Fruit fly (Drosophila melanogaster) Kc167 (cell line): ENCODE data around the gene TyrR.

Experiments used
- Myc ChIP-seq: fragments of >200 bp; optimal IDR thresholded peaks from 2 replicates; lab custom pipeline; 2017; ENCODE audit warnings: missing external identifiers
- Sin3A ChIP-seq: fragments of >200 bp; optimal IDR thresholded peaks from 2 replicates; lab custom pipeline; 2018; ENCODE audit warnings: missing external identifiers
- h ChIP-seq: fragments of >200 bp; optimal IDR thresholded peaks from 3 replicates; lab custom pipeline; 2018; ENCODE audit warnings: missing external identifiers
- insv ChIP-seq: fragments of >200 bp; optimal IDR thresholded peaks from 3 replicates; lab custom pipeline; 2018; ENCODE audit warnings: missing external identifiers
- psq ChIP-seq: fragments of >200 bp; optimal IDR thresholded peaks from 2 replicates; lab custom pipeline; 2017; ENCODE audit warnings: missing external identifiers
- ttk ChIP-seq: sonication (Bioruptor generic); optimal IDR thresholded peaks from 2 replicates; lab custom pipeline; 2017; ENCODE audit warnings: missing external identifiers

TyrR gene

DNA sequence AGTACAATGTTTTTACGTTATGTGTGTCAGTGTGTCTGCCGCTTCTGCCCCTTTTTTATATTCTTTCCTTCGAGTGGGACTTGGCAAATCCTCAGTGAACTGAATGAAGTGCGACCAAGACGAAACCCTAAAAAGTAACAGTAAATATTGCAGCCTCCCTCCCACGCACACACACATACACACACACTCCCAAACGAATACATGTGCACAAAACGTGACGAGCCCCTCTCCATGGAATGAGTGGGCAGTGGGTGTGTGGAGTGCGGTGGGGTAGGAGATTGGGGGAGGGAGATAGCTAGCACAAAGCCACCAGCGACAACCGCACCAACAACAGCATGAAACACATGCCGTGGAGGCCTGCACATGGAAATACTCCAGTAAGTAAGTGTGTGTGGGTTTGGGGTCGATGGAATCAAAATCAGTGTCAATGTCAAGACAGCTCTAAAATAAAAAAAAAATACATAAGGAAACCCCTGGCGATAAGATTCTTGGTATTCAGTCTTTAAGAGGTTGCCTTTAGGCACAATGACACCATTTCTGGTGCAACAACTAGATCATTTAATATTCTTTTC, 48.1 kb downstream of the TyrR start:
- TF ChIP-seq ttk (lab: Kevin White, UChicago): no peak
- no peak for TF ChIP-seq insv (lab: Kevin White, UChicago)
- TF ChIP-seq psq (lab: Kevin White, UChicago): no peak
- TF ChIP-seq h (lab: Kevin White, UChicago): no peak
- TF ChIP-seq Myc: no peak
- TF ChIP-seq Sin3A (lab: Kevin White, UChicago): no peak

DNA sequence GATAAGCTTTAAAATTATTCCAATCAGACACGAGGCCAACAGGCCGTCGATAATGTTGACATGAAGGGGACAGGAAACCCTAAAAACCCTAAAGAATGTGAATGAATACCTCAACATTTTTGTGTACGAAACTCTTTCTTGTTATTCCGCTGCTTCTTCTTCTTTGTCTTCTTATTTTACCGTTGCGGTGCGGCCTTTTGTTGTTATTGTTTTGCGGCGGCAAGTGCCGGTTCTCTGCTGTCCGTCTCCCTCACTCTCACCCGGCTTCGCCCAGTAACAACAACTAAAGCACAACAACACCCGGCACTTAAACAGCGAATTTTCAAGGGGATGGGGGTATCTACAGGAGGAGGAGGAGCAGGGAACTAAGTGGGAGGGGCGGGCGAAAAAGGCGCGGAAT, 48.6 kb downstream of the TyrR start:
- TF ChIP-seq Myc: no peak
- TF ChIP-seq ttk (lab: Kevin White, UChicago): no peak
- TF ChIP-seq Sin3A (lab: Kevin White, UChicago): no peak

DNA sequence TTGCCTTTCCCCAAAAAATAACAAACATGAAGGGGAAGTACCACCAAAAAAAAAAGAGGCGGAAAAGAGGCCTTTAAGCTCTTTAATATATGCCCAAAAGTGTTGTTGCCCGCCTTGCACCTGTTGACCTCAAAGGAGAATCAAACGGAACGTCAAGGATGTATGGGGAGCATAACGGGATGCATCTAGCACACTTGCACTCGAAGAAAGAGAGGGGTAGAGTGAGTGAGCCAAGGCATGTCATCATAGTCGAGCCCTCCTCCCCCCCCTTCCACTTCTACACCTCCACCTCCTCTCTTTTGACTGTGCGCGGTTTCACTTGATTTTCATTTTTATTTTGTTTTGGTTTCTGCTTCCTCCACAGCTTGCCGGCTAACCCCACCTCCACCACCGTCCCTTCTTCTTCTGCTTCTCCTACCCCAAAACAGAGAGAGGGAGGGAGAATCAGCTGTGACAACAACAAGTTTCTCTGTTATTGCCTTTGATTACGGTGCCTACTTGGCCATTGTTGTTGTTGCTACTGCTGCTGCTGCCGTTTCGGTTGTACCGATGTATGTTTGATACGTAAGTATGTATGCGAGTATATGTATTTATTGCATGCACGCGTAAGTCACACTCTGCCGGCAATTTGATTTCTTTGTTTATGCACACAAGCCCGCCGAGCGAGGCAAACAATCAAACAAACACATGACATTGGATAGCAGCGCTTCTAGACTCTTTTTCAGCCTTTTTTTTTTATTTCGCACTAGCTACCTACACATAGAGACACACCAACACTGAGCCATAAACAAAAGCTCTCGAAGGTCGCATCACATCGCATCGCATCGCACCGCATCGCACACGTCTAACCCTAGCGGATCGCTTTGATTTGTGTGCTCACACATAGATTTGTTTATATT, 50.1 kb downstream of the TyrR start:
- TF ChIP-seq psq (lab: Kevin White, UChicago) (no peak), Myc (no peak), ttk (lab: Kevin White, UChicago) (no peak), Sin3A (lab: Kevin White, UChicago) (no peak), insv (lab: Kevin White, UChicago) (no peak), h (lab: Kevin White, UChicago) (no peak)

DNA sequence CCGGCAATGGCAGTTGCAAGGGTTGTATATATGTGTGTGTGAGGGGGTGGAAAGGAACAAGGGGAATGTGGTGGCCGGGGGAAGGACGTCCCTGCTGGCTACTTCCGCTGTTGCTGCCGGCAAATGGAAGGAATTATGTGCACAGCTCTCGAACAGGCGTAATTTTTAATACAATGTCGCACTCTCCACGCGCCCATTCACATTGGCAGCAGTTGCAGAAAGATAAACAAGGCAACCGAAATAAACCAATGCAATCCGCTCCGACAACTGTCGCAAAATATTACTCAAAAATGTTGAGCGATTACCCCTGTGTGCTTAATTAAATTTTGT, 51.4 kb downstream of the TyrR start:
- TF ChIP-seq Sin3A (lab: Kevin White, UChicago) (no peak), h (lab: Kevin White, UChicago) (no peak), psq (lab: Kevin White, UChicago) (no peak), ttk (lab: Kevin White, UChicago) (no peak), insv (lab: Kevin White, UChicago) (no peak), Myc (no peak)

DNA sequence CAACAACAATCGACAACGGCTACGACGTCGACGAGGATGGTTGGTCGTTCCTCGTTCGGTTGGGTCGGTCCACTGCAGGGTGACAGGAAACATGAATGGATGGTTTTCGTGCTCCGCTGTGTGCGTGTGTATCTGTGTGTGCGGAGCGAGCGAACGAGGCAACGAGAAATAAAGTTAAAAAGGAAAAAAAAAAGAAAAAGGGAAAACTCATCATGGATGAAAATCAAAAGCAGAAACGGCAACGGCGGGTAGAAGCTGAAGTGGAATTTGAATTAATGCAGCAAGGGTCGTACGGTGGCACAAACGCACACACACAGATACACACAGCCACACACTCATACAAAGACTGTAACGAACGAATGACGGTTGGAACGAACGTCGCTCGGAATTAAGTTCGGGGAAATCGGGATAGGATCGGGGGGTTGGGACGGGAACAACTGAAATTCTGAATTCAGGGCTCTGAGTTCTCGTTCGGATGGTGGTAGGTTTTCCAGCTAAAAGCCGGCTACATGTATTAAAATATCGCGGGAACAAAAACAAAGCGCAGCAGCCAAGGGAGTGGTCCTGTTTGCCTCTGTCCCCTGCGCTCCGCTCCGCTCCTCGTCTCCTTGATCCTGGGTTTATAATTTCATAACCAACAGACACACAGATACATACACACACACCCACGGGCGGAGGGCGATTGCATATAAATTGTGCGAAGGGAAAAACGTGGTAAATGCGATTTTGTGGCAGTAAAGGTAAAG, 51.9 kb downstream of the TyrR start:
- TF ChIP-seq insv (lab: Kevin White, UChicago) (no peak), Sin3A (lab: Kevin White, UChicago) (no peak), ttk (lab: Kevin White, UChicago) (no peak), Myc (no peak), h (lab: Kevin White, UChicago) (no peak), psq (lab: Kevin White, UChicago) (no peak)

DNA sequence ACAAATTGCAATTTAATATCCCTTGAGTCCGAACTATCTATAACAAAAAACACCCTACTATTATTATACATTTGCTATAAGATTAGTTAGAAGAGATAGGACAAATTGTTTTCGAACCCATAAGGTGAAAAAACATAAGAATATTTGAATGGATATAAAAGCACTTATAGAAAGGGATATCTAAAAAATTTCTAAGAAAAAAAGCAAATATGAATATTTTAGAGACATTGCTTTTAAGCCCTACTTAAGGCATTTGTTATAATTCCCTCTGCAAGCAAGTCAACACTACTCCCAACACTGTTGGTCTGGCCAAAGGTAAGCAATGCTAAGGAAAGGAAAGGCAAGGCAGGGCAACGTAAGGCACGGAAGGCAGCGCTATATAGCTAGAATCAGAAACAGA, 52.6 kb downstream of the TyrR start:
- TF ChIP-seq Sin3A (lab: Kevin White, UChicago) (no peak), ttk (lab: Kevin White, UChicago) (no peak), psq (lab: Kevin White, UChicago) (no peak), h (lab: Kevin White, UChicago) (no peak), insv (lab: Kevin White, UChicago) (no peak), Myc (no peak)

DNA sequence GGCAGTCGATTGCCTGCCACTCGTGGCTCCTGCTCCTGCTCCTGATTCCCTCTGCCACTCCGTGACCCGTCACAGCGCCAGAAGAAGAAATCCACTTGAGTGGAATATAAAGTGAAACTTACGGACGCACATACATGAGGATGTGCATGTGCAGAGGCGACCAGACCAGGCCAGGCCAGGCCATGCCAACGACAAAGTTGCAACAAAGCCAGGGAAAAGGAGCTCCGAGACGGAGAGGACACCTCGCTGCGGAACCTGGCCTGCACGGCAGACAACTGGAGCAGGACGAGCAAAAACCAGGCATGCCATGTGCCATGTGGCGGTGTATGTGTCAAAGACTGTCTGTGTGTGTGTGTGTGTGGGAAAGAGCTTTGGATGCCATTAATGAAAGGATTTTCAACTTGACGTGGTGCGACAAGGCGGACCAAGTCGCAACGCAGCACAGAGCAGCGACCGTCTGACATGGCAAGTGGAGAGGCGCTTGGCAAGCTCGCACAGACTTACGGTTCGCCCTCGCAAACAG, 53.3 kb downstream of the TyrR start:
- TF ChIP-seq ttk (lab: Kevin White, UChicago) (no peak), insv (lab: Kevin White, UChicago) (no peak), Myc (no peak), h (lab: Kevin White, UChicago) (no peak), Sin3A (lab: Kevin White, UChicago) (no peak), psq (lab: Kevin White, UChicago) (no peak)

DNA sequence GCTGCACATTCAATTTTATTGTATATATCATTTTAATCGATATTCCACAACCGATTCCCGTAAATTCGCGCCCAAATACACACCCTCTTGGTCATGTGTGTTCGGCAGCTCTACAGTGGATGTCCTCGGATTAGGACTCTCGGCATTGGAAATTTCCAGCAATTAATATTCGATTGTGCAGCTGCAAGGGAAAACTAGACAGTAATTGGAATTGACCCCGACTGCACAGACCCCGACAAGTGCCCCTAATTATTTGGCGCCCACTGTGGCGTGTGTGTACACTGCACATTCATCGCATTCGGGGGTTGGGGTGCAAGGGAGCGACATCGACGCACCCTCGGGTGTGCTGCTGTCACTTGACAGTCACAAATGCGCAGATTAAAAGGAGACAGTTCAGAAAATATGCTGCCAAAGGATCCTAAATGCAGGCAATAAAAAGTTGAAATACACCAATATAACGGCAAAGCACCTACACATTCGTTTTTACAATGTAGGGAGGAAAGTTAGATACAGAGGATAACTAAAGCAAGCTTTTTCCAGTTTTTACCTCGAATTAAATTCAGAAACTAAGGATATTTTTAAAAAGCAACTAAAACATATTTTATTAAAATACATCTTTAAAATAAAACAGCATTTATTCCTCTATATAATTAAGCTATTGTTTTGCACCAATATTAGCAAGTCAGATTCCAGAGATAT, 54.1 kb downstream of the TyrR start:
- TF ChIP-seq h (lab: Kevin White, UChicago): no peak
- TF ChIP-seq psq (lab: Kevin White, UChicago): no peak
- no peak for TF ChIP-seq Sin3A (lab: Kevin White, UChicago)
- TF ChIP-seq Myc: no peak

DNA sequence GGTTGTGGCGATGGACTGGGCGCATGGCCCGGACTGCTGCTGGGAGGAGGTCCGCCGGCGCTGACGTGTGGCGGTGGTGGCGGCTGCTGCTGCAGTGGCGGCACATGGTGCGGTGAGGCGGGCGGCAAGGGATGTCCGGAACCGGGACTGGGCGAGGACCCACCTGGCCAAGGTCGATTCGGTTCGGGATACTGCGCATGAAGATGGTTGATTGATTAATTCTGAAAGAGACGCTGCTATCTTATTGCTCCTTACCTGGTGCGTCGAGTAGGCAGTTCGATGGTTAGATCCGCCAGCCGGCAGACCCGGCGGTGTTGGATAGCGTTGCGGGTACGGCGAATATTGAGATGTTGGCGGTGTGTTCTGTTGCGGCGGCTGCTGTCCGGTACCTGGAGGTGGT, 55.2 kb downstream of the TyrR start:
- no peak for TF ChIP-seq h (lab: Kevin White, UChicago)
- TF ChIP-seq Myc: no peak
- no peak for TF ChIP-seq insv (lab: Kevin White, UChicago)
- TF ChIP-seq Sin3A (lab: Kevin White, UChicago): no peak

DNA sequence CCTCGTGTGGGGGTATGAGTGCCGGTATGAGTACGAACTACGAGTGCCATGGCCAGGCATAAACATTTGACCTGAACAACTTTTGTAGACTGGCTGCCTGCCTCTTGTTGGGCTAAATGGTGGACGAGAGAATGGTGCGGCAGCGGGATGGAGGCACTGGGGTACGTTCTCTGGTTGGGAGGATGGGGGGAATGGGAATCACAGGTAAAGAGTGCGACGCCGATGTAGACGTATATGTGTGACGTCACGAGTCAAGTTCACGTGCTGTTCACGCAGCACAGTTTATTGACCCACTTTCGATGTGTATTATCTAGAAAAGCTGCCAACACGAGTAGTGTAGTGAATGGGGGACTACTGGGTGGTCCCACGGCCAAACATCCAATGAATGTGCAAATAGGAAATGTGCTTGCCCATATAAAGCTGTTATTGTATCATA, 56.0 kb downstream of the TyrR start:
- TF ChIP-seq Sin3A (lab: Kevin White, UChicago) (no peak), h (lab: Kevin White, UChicago) (no peak), psq (lab: Kevin White, UChicago) (no peak), Myc (no peak), insv (lab: Kevin White, UChicago) (no peak), ttk (lab: Kevin White, UChicago) (no peak)
